Fruit fly (Drosophila melanogaster) whole organism, pupa: ENCODE measurements around the gene djl.

Source experiments
- CG8301 ChIP-seq: fragments of 200-800 bp; sonication (Bioruptor generic); optimal IDR thresholded peaks from 2 replicates; lab custom pipeline; 2018; ENCODE audit warnings: missing biosample characterization, mild to moderate bottlenecking, missing genetic modification characterization
- EcR ChIP-seq: fragments of 200-800 bp; sonication (Bioruptor generic); optimal IDR thresholded peaks from 3 replicates; lab custom pipeline; 2019; ENCODE audit warnings: missing biosample characterization, missing genetic modification characterization, mild to moderate bottlenecking, moderate library complexity, missing genetic modification reagents

DNA sequence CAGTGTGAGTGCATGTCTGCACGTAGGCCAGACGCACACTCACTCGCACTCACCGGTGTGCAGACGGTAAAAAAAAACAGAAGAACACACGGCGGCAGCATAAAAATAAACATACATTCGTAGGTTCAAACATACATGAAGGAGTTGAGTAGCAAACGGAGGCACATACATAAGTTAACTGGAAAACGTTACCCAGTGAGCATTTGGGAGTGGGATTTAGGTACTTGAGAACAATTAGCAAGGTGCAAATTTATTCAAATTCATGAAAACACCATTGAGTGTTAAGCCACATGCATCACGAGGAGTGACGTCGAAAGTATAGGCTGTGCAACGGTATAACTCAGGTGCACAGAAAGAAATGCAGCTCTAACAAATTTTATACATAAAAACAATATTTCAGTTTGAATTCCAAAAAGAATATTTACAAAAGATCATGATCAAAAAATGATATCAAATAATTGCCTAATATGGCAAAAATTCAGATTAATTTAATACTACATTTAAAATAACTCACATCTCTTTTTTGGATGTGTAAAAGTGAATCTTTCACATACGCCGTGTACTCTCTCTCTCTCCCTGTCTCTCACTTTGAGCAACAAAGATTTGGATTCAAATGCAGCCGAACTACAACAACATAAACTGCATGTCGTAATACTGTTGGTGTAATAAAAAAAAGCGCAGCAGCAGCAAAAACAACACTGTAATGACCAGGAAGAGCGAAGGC is 48.2 kb downstream of the djl start:
- TF ChIP-seq EcR (GFP tag; lab: Kevin White, UChicago): no peak
- TF ChIP-seq CG8301 (tag; lab: Kevin White, UChicago): peak; percentile 98
